Worm (Caenorhabditis elegans): Measurements from ENCODE around the gene C25H3.16.

C25H3.16 gene

DNA sequence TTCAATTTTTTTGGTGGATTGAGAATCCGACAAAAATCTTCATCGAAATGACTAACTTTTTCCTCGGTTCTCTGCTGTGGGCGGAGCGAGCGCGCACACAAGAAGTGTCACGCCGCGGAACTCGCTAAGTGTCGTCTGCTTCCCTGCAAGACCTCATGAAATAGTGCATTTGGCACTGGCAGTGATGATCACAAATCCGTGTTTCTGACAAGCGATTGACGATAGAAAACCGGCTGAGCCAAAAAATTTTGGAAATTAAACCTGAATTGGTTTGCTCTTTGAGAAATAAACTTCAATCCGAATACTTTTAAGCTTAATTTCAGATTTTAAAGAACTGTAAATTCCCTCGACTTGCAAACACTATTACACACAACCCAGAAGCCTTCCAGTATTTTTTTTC is 35.4 kb downstream of the C25H3.16 start (continued):
- TF ChIP-seq aha-1 (tag) (peak; percentile 26), daf-12 (tag; optimal IDR thresholded peaks at IDR 0.05) (no peak), nhr-6 (tag; optimal IDR thresholded peaks at IDR 0.05) (peak; percentile 46), F10B5.3 (tag; optimal IDR thresholded peaks at IDR 0.05) (no peak), mdl-1 (tag; optimal IDR thresholded peaks at IDR 0.05) (peak; percentile 59 to 75), lin-15B (tag; optimal IDR thresholded peaks at IDR 0.05) (peak; percentile 19), attf-4 (tag; optimal IDR thresholded peaks at IDR 0.05) (no peak), hmg-1.1 (GFP tag; IDR thresholded peaks at IDR 0.05) (peak; percentile 44; the same call in 1 of the 2 replicates), lin-1 (GFP tag; IDR thresholded peaks at IDR 0.05) (0 out of 2 replicates have a peak, but pooled peaks have one; percentile 16), dpl-1 (GFP tag; optimal IDR thresholded peaks at IDR 0.05) (peak; percentile 31), rbr-2 (tag; optimal IDR thresholded peaks at IDR 0.05) (peak; percentile 59), spr-3 (GFP tag; optimal IDR thresholded peaks at IDR 0.05) (peak; percentile 30), snpc-1.2 (GFP tag; IDR thresholded peaks at IDR 0.05) (no peak; the same call in 1 of the 2 replicates)

DNA sequence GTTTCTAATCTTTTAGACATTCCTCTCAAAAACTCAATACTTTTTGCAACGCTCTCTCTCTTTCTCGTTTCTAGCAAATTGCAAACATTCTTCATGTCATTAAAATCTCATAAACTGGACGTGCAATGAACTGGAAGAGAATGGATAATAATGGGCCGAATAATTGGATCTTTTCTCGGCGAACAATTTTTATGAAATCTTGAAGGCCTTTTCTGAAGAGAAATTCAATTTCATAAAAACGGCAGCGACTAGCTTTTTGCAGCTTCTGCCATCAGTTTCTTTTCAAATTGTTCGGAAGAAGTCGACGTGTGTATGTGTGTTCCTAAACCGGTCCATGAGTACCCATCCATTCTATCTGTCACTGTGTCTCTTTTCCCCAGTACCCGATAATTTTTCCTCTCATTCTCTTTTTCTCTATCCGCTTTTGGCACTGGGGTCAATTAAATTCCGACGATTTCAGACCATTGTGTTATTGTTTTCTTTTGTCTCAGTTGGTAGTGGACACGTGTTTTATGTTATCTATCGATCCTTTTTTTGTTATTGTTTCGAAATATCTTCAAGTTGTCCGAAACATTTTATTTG is 36.6 kb downstream of the C25H3.16 start:
- no peak for TF ChIP-seq madf-9 (GFP tag; conservative IDR thresholded peaks at IDR 0.05)
- peak; percentile 3 for TF ChIP-seq dpl-1 (GFP tag; optimal IDR thresholded peaks at IDR 0.05)
- TF ChIP-seq attf-4 (tag; optimal IDR thresholded peaks at IDR 0.05), result no peak
- no peak for TF ChIP-seq dmd-6 (GFP tag; IDR thresholded peaks at IDR 0.05)
- TF ChIP-seq ces-1 (GFP tag; optimal IDR thresholded peaks at IDR 0.05), result no peak
- TF ChIP-seq R02D3.7 (tag; optimal IDR thresholded peaks at IDR 0.05), result no peak
- TF ChIP-seq mxl-3 (GFP tag; optimal IDR thresholded peaks at IDR 0.05), result no peak
- TF ChIP-seq zip-11 (GFP tag; IDR thresholded peaks at IDR 0.05), result no peak
- TF ChIP-seq dve-1 (tag; optimal IDR thresholded peaks at IDR 0.05; ENCODE audit: insufficient read depth), result peak; percentile 0
- peak; percentile 59 for TF ChIP-seq nhr-48 (tag; optimal IDR thresholded peaks at IDR 0.05)
- no peak for TF ChIP-seq php-3 (GFP tag; IDR thresholded peaks at IDR 0.05)
- TF ChIP-seq unc-62 (GFP tag; optimal IDR thresholded peaks at IDR 0.05 in 1 of 2), result peak in 1 of 2 experiments; percentile 44
- no peak for TF ChIP-seq unc-62 (tag; optimal IDR thresholded peaks at IDR 0.05)
- no peak for TF ChIP-seq Y105C5A.15 (GFP tag; IDR thresholded peaks at IDR 0.05)
- no peak for TF ChIP-seq nhr-11 (tag; optimal IDR thresholded peaks at IDR 0.05)
- no peak for TF ChIP-seq lin-39 (tag; optimal IDR thresholded peaks at IDR 0.05)
- no peak for TF ChIP-seq nhr-42 (GFP tag; IDR thresholded peaks at IDR 0.05)
- no peak for TF ChIP-seq ceh-44 (GFP tag; IDR thresholded peaks at IDR 0.05)
- peak; percentile 14 for TF ChIP-seq hlh-11 (tag; optimal IDR thresholded peaks at IDR 0.05)
- TF ChIP-seq nhr-10 (tag; optimal IDR thresholded peaks at IDR 0.05), result no peak
- no peak for TF ChIP-seq nhr-41 (GFP tag; IDR thresholded peaks at IDR 0.05)
- no peak for TF ChIP-seq skn-1 (tag; optimal IDR thresholded peaks at IDR 0.05)
- no peak for TF ChIP-seq ceh-82 (tag; optimal IDR thresholded peaks at IDR 0.05)
- TF ChIP-seq lim-7 (GFP tag; IDR thresholded peaks at IDR 0.05), result no peak
- TF ChIP-seq nhr-6 (tag; optimal IDR thresholded peaks at IDR 0.05), result no peak
- TF ChIP-seq unc-39 (tag; optimal IDR thresholded peaks at IDR 0.05), result no peak
- peak in 1 of 2 experiments; percentile 38 for TF ChIP-seq mdl-1 (tag; optimal IDR thresholded peaks at IDR 0.05)
- no peak for TF ChIP-seq mdt-29 (GFP tag; IDR thresholded peaks at IDR 0.05)
- no peak for TF ChIP-seq ZK546.5 (tag; optimal IDR thresholded peaks at IDR 0.05)
- TF ChIP-seq nhr-237 (tag; optimal IDR thresholded peaks at IDR 0.05), result no peak
- TF ChIP-seq dmd-8 (GFP tag; IDR thresholded peaks at IDR 0.05), result no peak
- TF ChIP-seq mes-2 (tag; optimal IDR thresholded peaks at IDR 0.05; ENCODE audit: poor library complexity, severe bottlenecking), result peak; percentile 2
- no peak for TF ChIP-seq nhr-76 (tag; optimal IDR thresholded peaks at IDR 0.05)
- TF ChIP-seq egl-43 (GFP tag; IDR thresholded peaks at IDR 0.05), result no peak
- no peak for TF ChIP-seq daf-12 (tag; optimal IDR thresholded peaks at IDR 0.05)
- TF ChIP-seq zfp-3 (GFP tag; conservative IDR thresholded peaks at IDR 0.05), result no peak
- TF ChIP-seq zag-1 (tag; optimal IDR thresholded peaks at IDR 0.05), result no peak
- TF ChIP-seq ztf-11 (tag; optimal IDR thresholded peaks at IDR 0.05), result no peak
- no peak for TF ChIP-seq ama-1 (optimal IDR thresholded peaks at IDR 0.05)
- no peak for TF ChIP-seq ZK337.2 (GFP tag; IDR thresholded peaks at IDR 0.05)
- TF ChIP-seq snpc-1.2 (GFP tag; IDR thresholded peaks at IDR 0.05), result no peak
- TF ChIP-seq spr-3 (GFP tag; optimal IDR thresholded peaks at IDR 0.05), result no peak
- TF ChIP-seq hlh-30 (tag; optimal IDR thresholded peaks at IDR 0.05; ENCODE audit: insufficient read depth), result no peak

Data from whole organism, L4 larva.